Fruit fly (Drosophila melanogaster) whole organism, prepupa: ENCODE data around the gene CG1271.

Experiments used
- CG32006 ChIP-seq: fragments of 200-800 bp; sonication (Bioruptor generic); optimal IDR thresholded peaks from 3 replicates; lab custom pipeline; 2017; ENCODE audit warnings: missing biosample characterization, mild to moderate bottlenecking, missing genetic modification characterization
- Smox ChIP-seq: fragments of 200-800 bp; sonication (Bioruptor generic); optimal IDR thresholded peaks from 3 replicates; lab custom pipeline; 2016; ENCODE audit warnings: missing biosample characterization, missing genetic modification characterization
- spab ChIP-seq: fragments of 200-800 bp; sonication (Bioruptor generic); optimal IDR thresholded peaks from 2 replicates; lab custom pipeline; 2017; ENCODE audit warnings: missing biosample characterization, mild to moderate bottlenecking, missing genetic modification characterization, missing genetic modification reagents

DNA sequence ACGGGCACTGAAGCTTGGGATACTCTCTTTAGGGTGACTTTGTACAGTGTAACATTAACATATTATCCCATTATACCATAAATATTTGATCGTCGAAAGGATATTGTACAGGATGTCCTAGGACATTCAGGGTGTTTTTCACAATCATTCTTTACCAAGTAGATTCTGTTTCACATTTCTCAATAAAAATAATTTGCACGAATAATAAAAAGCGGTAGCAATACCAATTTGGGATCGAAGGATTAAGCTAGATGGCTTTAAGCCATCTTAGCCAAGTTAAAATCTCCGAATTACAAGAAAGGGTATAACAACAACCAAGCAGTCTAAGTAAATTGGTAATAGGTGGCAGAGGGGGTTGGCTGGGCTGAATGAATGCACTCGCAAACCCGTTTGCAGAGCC is 22.1 kb downstream of the CG1271 start:
- peak; percentile 72 for TF ChIP-seq Smox (GFP tag; lab: Kevin White, UChicago)
- TF ChIP-seq spab (GFP tag; lab: Kevin White, UChicago): peak; percentile 36
- peak; percentile 61 for TF ChIP-seq CG32006 (GFP tag; lab: Kevin White, UChicago)
